Fruit fly (Drosophila melanogaster) whole organism, embryonic: ENCODE results near the gene CG17930.

ENCODE experiments used
- Adf1 ChIP-seq: fragments of 200-800 bp; sonication (Bioruptor generic); IDR thresholded peaks from 2 replicates; pipeline ENCODE4 v1.3.6; 2022; ENCODE audit warnings: missing biosample characterization, missing genetic modification characterization
- Bdp1 ChIP-seq: fragments of 200-800 bp; sonication (Bioruptor generic); optimal IDR thresholded peaks from 3 replicates; lab custom pipeline; 2016; ENCODE audit warnings: missing biosample characterization, missing genetic modification characterization
- CG11085 ChIP-seq: fragments of 200-800 bp; sonication (Bioruptor generic); IDR thresholded peaks from 2 replicates; pipeline ENCODE4 v1.3.6; 2022; ENCODE audit warnings: missing biosample characterization, missing genetic modification characterization
- CG12155 ChIP-seq: fragments of 200-800 bp; sonication (Bioruptor generic); optimal IDR thresholded peaks from 3 replicates; lab custom pipeline; 2016; ENCODE audit warnings: missing biosample characterization, missing genetic modification characterization
- CG12659 ChIP-seq: fragments of 200-800 bp; sonication (Bioruptor generic); optimal IDR thresholded peaks from 3 replicates; lab custom pipeline; 2017; ENCODE audit warnings: mild to moderate bottlenecking, missing biosample characterization, missing genetic modification reagents, missing genetic modification characterization
- CG14050 ChIP-seq: fragments of 200-800 bp; sonication (Bioruptor generic); IDR thresholded peaks from 3 replicates; pipeline ENCODE4 v1.3.6; 2022; ENCODE audit warnings: missing biosample characterization, missing genetic modification characterization
- CG15601 ChIP-seq: fragments of 200-800 bp; sonication (Bioruptor generic); optimal IDR thresholded peaks from 3 replicates; lab custom pipeline; 2019; ENCODE audit warnings: missing biosample characterization, mild to moderate bottlenecking, missing genetic modification characterization, moderate library complexity
- CG17328 ChIP-seq: fragments of 200-800 bp; sonication (Bioruptor generic); IDR thresholded peaks from 2 replicates; pipeline ENCODE4 v1.3.6; 2022; ENCODE audit warnings: missing biosample characterization, missing genetic modification characterization
- CG17802 ChIP-seq: fragments of 200-800 bp; sonication (Bioruptor generic); optimal IDR thresholded peaks from 2 replicates; lab custom pipeline; 2018; ENCODE audit warnings: missing biosample characterization, mild to moderate bottlenecking, missing genetic modification characterization, moderate library complexity
- CG18476 ChIP-seq: fragments of 200-800 bp; sonication (Bioruptor generic); optimal IDR thresholded peaks from 2 replicates; lab custom pipeline; 2016; ENCODE audit warnings: missing biosample characterization, mild to moderate bottlenecking, missing genetic modification characterization
- CG18764 ChIP-seq: fragments of 200-800 bp; sonication (Bioruptor generic); optimal IDR thresholded peaks from 3 replicates; lab custom pipeline; 2016; ENCODE audit warnings: missing biosample characterization, missing genetic modification characterization
- CG2120 ChIP-seq: fragments of 200-800 bp; sonication (Bioruptor generic); optimal IDR thresholded peaks from 3 replicates; lab custom pipeline; 2016; ENCODE audit warnings: missing biosample characterization, missing genetic modification characterization
- CG33213 ChIP-seq: fragments of 200-800 bp; sonication (Bioruptor generic); optimal IDR thresholded peaks from 3 replicates; lab custom pipeline; 2016; ENCODE audit warnings: missing biosample characterization, missing genetic modification characterization
- CG4424 ChIP-seq: fragments of 200-800 bp; sonication (Bioruptor generic); optimal IDR thresholded peaks from 3 replicates; lab custom pipeline; 2016; ENCODE audit warnings: missing biosample characterization, missing genetic modification characterization
- CG6254 ChIP-seq: fragments of 200-800 bp; sonication (Bioruptor generic); optimal IDR thresholded peaks from 3 replicates; lab custom pipeline; 2017; ENCODE audit warnings: mild to moderate bottlenecking, missing biosample characterization, missing genetic modification reagents, missing genetic modification characterization
- CG6791 ChIP-seq: fragments of 200-800 bp; sonication (Bioruptor generic); IDR thresholded peaks from 3 replicates; pipeline ENCODE4 v1.3.6; 2022; ENCODE audit warnings: missing biosample characterization, missing genetic modification characterization; ENCODE audit not compliant: partially characterized antibody
- CG7357 ChIP-seq: fragments of 200-800 bp; sonication (Bioruptor generic); IDR thresholded peaks from 3 replicates; pipeline ENCODE4 v1.3.6; 2022; ENCODE audit warnings: missing biosample characterization, missing genetic modification characterization
- CG7786 ChIP-seq: fragments of 200-800 bp; sonication (Bioruptor generic); optimal IDR thresholded peaks from 2 replicates; lab custom pipeline; 2016; ENCODE audit warnings: missing biosample characterization, missing genetic modification characterization
- CG7987 ChIP-seq: fragments of 200-800 bp; sonication (Bioruptor generic); optimal IDR thresholded peaks from 2 replicates; lab custom pipeline; 2018; ENCODE audit warnings: missing biosample characterization, mild to moderate bottlenecking, missing genetic modification characterization, moderate library complexity
- CG8765 ChIP-seq: fragments of 200-800 bp; sonication (Bioruptor generic); IDR thresholded peaks from 2 replicates; pipeline ENCODE4 v1.3.6; 2022; ENCODE audit warnings: missing biosample characterization, missing genetic modification characterization
- CG9437 ChIP-seq: fragments of 200-800 bp; sonication (Bioruptor generic); optimal IDR thresholded peaks from 2 replicates; lab custom pipeline; 2018; ENCODE audit warnings: missing biosample characterization, mild to moderate bottlenecking, missing genetic modification characterization
- CrebB ChIP-seq: fragments of 200-800 bp; sonication (Bioruptor generic); optimal IDR thresholded peaks from 3 replicates; lab custom pipeline; 2018; ENCODE audit warnings: missing biosample characterization, mild to moderate bottlenecking, missing genetic modification characterization
- D19A ChIP-seq: fragments of 200-800 bp; optimal IDR thresholded peaks from 3 replicates; lab custom pipeline; 2019; ENCODE audit warnings: missing biosample characterization, mild to moderate bottlenecking, missing genetic modification characterization, moderate library complexity
- Dll ChIP-seq: fragments of 200-800 bp; sonication (Bioruptor generic); IDR thresholded peaks from 4 replicates; pipeline ENCODE4 v1.3.6; 2022; ENCODE audit warnings: missing biosample characterization, missing genetic modification characterization; ENCODE audit not compliant: partially characterized antibody
- Hey ChIP-seq: fragments of 200-800 bp; sonication (Bioruptor generic); optimal IDR thresholded peaks from 3 replicates; lab custom pipeline; 2018; ENCODE audit warnings: missing biosample characterization, mild to moderate bottlenecking, missing genetic modification characterization
- Jarid2 ChIP-seq: fragments of 200-800 bp; sonication (Bioruptor generic); optimal IDR thresholded peaks from 3 replicates; lab custom pipeline; 2017; ENCODE audit warnings: mild to moderate bottlenecking, missing biosample characterization, missing genetic modification reagents, missing genetic modification characterization
- Kr ChIP-seq: fragments of 200-800 bp; sonication (Bioruptor generic); optimal IDR thresholded peaks from 2 replicates; lab custom pipeline; 2017; ENCODE audit warnings: missing biosample characterization, mild to moderate bottlenecking, missing genetic modification characterization
- Med ChIP-seq: fragments of 200-800 bp; sonication (Bioruptor generic); peaks from one replicate; lab custom pipeline; 2016; ENCODE audit warnings: missing biosample characterization, missing genetic modification characterization, mild to moderate bottlenecking, inconsistent platforms, moderate library complexity
- Usf ChIP-seq: fragments of 200-800 bp; sonication (Bioruptor generic); optimal IDR thresholded peaks from 2 replicates; lab custom pipeline; 2017; ENCODE audit warnings: missing genotype, missing biosample characterization, missing genetic modification characterization
- bcd ChIP-seq: fragments of 200-800 bp; sonication (Bioruptor generic); optimal IDR thresholded peaks from 2 replicates; lab custom pipeline; 2017; ENCODE audit warnings: missing biosample characterization, mild to moderate bottlenecking, missing genetic modification characterization
- caup ChIP-seq: fragments of 200-800 bp; sonication (Bioruptor generic); optimal IDR thresholded peaks from 3 replicates; lab custom pipeline; 2017; ENCODE audit warnings: missing biosample characterization, mild to moderate bottlenecking, missing genetic modification characterization, moderate library complexity; ENCODE audit not compliant: severe bottlenecking
- chif ChIP-seq, 2 experiments: fragments of 200-800 bp; sonication (Bioruptor generic); optimal IDR thresholded peaks; 3 replicates each; lab custom pipeline; 2016; ENCODE audit warnings: missing biosample characterization in 2 of 2, missing genetic modification characterization in 2 of 2
- chn ChIP-seq: fragments of 200-800 bp; sonication (Bioruptor generic); optimal IDR thresholded peaks from 2 replicates; lab custom pipeline; 2016; ENCODE audit warnings: missing biosample characterization, missing genetic modification characterization
- hth ChIP-seq: fragments of >200 bp; optimal IDR thresholded peaks from 2 replicates; lab custom pipeline; 2017; ENCODE audit warnings: inconsistent platforms
- inv ChIP-seq: fragments of 200-800 bp; sonication (Bioruptor generic); IDR thresholded peaks from 2 replicates; pipeline ENCODE4 v1.3.6; 2022; ENCODE audit warnings: missing biosample characterization, missing genetic modification characterization; ENCODE audit not compliant: partially characterized antibody
- jigr1 ChIP-seq: fragments of 200-800 bp; sonication (Bioruptor generic); IDR thresholded peaks from 3 replicates; pipeline ENCODE4 v1.3.6; 2022; ENCODE audit warnings: missing biosample characterization, missing genetic modification characterization
- jumu ChIP-seq: fragments of 200-800 bp; sonication (Bioruptor generic); optimal IDR thresholded peaks from 3 replicates; lab custom pipeline; 2016; ENCODE audit warnings: missing biosample characterization, missing genetic modification characterization
- lab ChIP-seq: fragments of 200-800 bp; sonication (Bioruptor generic); optimal IDR thresholded peaks from 3 replicates; lab custom pipeline; 2017; ENCODE audit warnings: missing biosample characterization, missing genetic modification characterization, mild to moderate bottlenecking, moderate library complexity, missing genetic modification reagents
- maf-S ChIP-seq: fragments of 200-800 bp; sonication (Bioruptor generic); optimal IDR thresholded peaks from 2 replicates; lab custom pipeline; 2016; ENCODE audit warnings: missing biosample characterization, missing genetic modification characterization
- mirr ChIP-seq: fragments of 200-800 bp; sonication (Bioruptor generic); optimal IDR thresholded peaks from 3 replicates; lab custom pipeline; 2018; ENCODE audit warnings: missing biosample characterization, mild to moderate bottlenecking, missing genetic modification characterization
- mld ChIP-seq: fragments of 200-800 bp; sonication (Bioruptor generic); IDR thresholded peaks from 3 replicates; pipeline ENCODE4 v1.3.6; 2022; ENCODE audit warnings: missing biosample characterization, missing genetic modification characterization; ENCODE audit not compliant: partially characterized antibody
- onecut ChIP-seq: fragments of 200-800 bp; sonication (Bioruptor generic); IDR thresholded peaks from 2 replicates; pipeline ENCODE4 v1.3.6; 2022; ENCODE audit warnings: missing biosample characterization, missing genetic modification characterization
- org-1 ChIP-seq: fragments of 200-800 bp; sonication (Bioruptor generic); optimal IDR thresholded peaks from 2 replicates; lab custom pipeline; 2017; ENCODE audit warnings: missing biosample characterization, missing genetic modification characterization
- pb ChIP-seq: fragments of 200-800 bp; sonication (Bioruptor generic); optimal IDR thresholded peaks from 3 replicates; lab custom pipeline; 2016; ENCODE audit warnings: missing biosample characterization, missing genetic modification characterization
- pita ChIP-seq: fragments of 200-800 bp; sonication (Bioruptor generic); optimal IDR thresholded peaks from 2 replicates; lab custom pipeline; 2017; ENCODE audit warnings: missing biosample characterization, mild to moderate bottlenecking, missing genetic modification characterization
- psq ChIP-seq: fragments of 200-800 bp; sonication (Bioruptor generic); optimal IDR thresholded peaks from 2 replicates; lab custom pipeline; 2017; ENCODE audit warnings: missing biosample characterization, missing genetic modification characterization
- ro ChIP-seq: fragments of 200-800 bp; sonication (Bioruptor generic); IDR thresholded peaks from 2 replicates; pipeline ENCODE4 v1.3.6; 2022; ENCODE audit warnings: missing biosample characterization, missing genetic modification characterization
- shn ChIP-seq: fragments of 200-800 bp; sonication (Bioruptor generic); optimal IDR thresholded peaks from 3 replicates; lab custom pipeline; 2016; ENCODE audit warnings: missing biosample characterization, missing genetic modification characterization
- sug ChIP-seq: fragments of 200-800 bp; optimal IDR thresholded peaks from 2 replicates; lab custom pipeline; 2019; ENCODE audit warnings: missing biosample characterization, mild to moderate bottlenecking, missing genetic modification characterization, moderate library complexity
- wdn ChIP-seq: fragments of 200-800 bp; sonication (Bioruptor generic); IDR thresholded peaks from 2 replicates; pipeline ENCODE4 v1.3.6; 2022; ENCODE audit warnings: missing biosample characterization, missing genetic modification characterization

The CG17930 gene

DNA sequence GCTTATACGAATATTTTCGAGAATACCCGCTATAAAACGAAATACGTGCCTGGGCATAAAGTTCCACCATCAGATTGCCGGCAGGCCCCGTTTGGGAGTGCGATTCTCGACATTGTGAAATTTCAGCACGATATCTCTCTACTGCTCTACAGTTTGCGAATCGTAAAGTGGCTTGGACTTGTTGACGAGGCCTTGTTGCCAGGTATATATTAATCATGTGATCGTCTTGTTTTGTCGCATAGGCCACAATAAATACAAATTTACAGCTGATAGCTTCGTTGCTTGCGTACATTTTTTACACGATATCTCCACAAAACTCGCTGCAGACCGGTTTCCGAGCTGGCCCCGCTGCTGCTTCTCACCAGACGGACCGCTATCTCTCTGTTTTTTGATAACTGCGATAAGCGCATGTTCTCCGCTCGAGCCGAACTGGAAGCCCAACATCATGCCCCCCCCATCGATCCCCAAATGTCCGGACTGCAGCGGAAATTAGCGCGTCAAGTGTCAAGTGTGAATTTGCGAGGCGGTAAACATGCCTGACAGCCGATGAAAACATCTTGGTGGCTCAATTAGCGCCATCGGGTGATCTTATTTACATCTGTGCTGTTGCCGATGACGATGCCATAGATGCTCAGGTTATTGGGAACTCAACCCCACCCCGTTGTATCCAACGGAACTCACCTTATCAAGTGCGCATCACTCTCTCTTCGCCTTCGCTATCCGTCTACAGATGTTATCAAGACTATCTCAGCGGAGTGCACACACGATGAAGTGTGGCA lies 18.2 kb upstream of the CG17930 start (continued):
- no peak for TF ChIP-seq CG12155 (GFP tag; lab: Kevin White, UChicago)
- no peak for TF ChIP-seq CG15601 (tag; lab: Kevin White, UChicago)
- TF ChIP-seq CrebB (tag; lab: Kevin White, UChicago) = no peak
- no peak for TF ChIP-seq CG7987 (GFP tag; lab: Kevin White, UChicago)
- no peak for TF ChIP-seq Dll (GFP tag; lab: Robert Waterston, UW)
- TF ChIP-seq CG18476 (GFP tag; lab: Kevin White, UChicago) = no peak
- 0 out of 2 replicates have a peak, but pooled peaks have one; percentile 40 for TF ChIP-seq wdn
- TF ChIP-seq CG6791 (GFP tag; lab: Robert Waterston, UW) = no peak
- no peak for TF ChIP-seq CG33213 (GFP tag; lab: Kevin White, UChicago)
- no peak for TF ChIP-seq jigr1 (GFP tag; lab: Robert Waterston, UW)
- TF ChIP-seq CG12659 = peak; percentile 23
- TF ChIP-seq sug (tag; lab: Kevin White, UChicago) = no peak
- peak; percentile 6 for TF ChIP-seq bcd (GFP tag; lab: Kevin White, UChicago)
- TF ChIP-seq CG6254 (GFP tag; lab: Kevin White, UChicago) = no peak
- no peak for TF ChIP-seq caup (GFP tag; lab: Kevin White, UChicago)
- no peak for TF ChIP-seq psq (GFP tag; lab: Kevin White, UChicago)
- peak in 1 of 2 experiments; percentile 11 for TF ChIP-seq chif (GFP tag; optimal IDR thresholded peaks at IDR 0.05; lab: Kevin White, UChicago)
- TF ChIP-seq Adf1 = no peak
- TF ChIP-seq ro = no peak
- peak; percentile 51; the same call in 1 of the 2 replicates for TF ChIP-seq CG17328 (GFP tag; lab: Robert Waterston, UW)
- no peak for TF ChIP-seq CG14050 (GFP tag; lab: Robert Waterston, UW)
- TF ChIP-seq Usf (GFP tag; lab: Kevin White, UChicago) = no peak
- TF ChIP-seq mld = no peak
- TF ChIP-seq Med (GFP tag; lab: Kevin White, UChicago) = peak; percentile 87
- TF ChIP-seq CG8765 (GFP tag; lab: Robert Waterston, UW) = no peak
- TF ChIP-seq Hey (tag; lab: Kevin White, UChicago) = no peak
- peak; percentile 41 for TF ChIP-seq CG2120 (GFP tag; lab: Kevin White, UChicago)
- TF ChIP-seq Jarid2 (GFP tag; lab: Kevin White, UChicago) = no peak
- TF ChIP-seq CG18764 (GFP tag; lab: Kevin White, UChicago) = no peak
- peak; percentile 53 for TF ChIP-seq lab
- TF ChIP-seq CG11085 (GFP tag; lab: Robert Waterston, UW) = no peak
- TF ChIP-seq Bdp1 (GFP tag; lab: Kevin White, UChicago) = no peak
- no peak for TF ChIP-seq org-1 (GFP tag; lab: Kevin White, UChicago)
- TF ChIP-seq pita (GFP tag; lab: Kevin White, UChicago) = no peak
- TF ChIP-seq pb (GFP tag; lab: Kevin White, UChicago) = no peak
- TF ChIP-seq maf-S (GFP tag; lab: Kevin White, UChicago) = peak; percentile 37
- peak; percentile 35 for TF ChIP-seq chn (GFP tag; lab: Kevin White, UChicago)
- no peak for TF ChIP-seq hth (lab: Kevin White, UChicago)
- TF ChIP-seq mirr (GFP tag; lab: Kevin White, UChicago) = no peak
- TF ChIP-seq CG4424 (GFP tag; lab: Kevin White, UChicago) = peak; percentile 0
- no peak for TF ChIP-seq CG7357 (GFP tag; lab: Robert Waterston, UW)
- peak; percentile 13 for TF ChIP-seq CG9437 (GFP tag; lab: Kevin White, UChicago)
- TF ChIP-seq jumu = no peak
- no peak for TF ChIP-seq Kr
- TF ChIP-seq onecut (GFP tag; lab: Robert Waterston, UW) = no peak
- TF ChIP-seq D19A (tag; lab: Kevin White, UChicago) = no peak
- no peak for TF ChIP-seq inv (GFP tag; lab: Robert Waterston, UW)
- TF ChIP-seq shn (GFP tag; lab: Kevin White, UChicago) = peak; percentile 38
- peak; percentile 9 for TF ChIP-seq CG7786 (GFP tag; lab: Kevin White, UChicago)
- TF ChIP-seq CG17802 = no peak
